Fruit fly (Drosophila melanogaster): Measurements from ENCODE around the gene Mis12.

The Mis12 gene

dm6 chr3L:6931850-6932249 is 37.0 kb downstream of the Mis12 start, which contains the start of gene CG45413:
Gene CG45413 (minus strand): TSS chr3L:6931950.
- TF ChIP-seq CG8478 (optimal IDR thresholded peaks at IDR 0.05) (no peak), usp (GFP tag; optimal IDR thresholded peaks at IDR 0.05) (no peak), pan (optimal IDR thresholded peaks at IDR 0.05) (no peak), psq (optimal IDR thresholded peaks at IDR 0.05) (no peak), EcR (GFP tag; optimal IDR thresholded peaks at IDR 0.05) (no peak), Dll (optimal IDR thresholded peaks at IDR 0.05) (no peak)

dm6 chr3L:6925843-6926242 is 43.0 kb downstream of the Mis12 start:
- TF ChIP-seq psq (optimal IDR thresholded peaks at IDR 0.05) (no peak), EcR (GFP tag; optimal IDR thresholded peaks at IDR 0.05) (no peak), usp (GFP tag; optimal IDR thresholded peaks at IDR 0.05) (no peak), Dll (optimal IDR thresholded peaks at IDR 0.05) (no peak), CG8478 (optimal IDR thresholded peaks at IDR 0.05) (no peak), pan (optimal IDR thresholded peaks at IDR 0.05) (no peak)

dm6 chr3L:6919213-6919612 is 49.6 kb downstream of the Mis12 start:
- TF ChIP-seq usp (GFP tag; optimal IDR thresholded peaks at IDR 0.05) (no peak), psq (optimal IDR thresholded peaks at IDR 0.05) (no peak), Dll (optimal IDR thresholded peaks at IDR 0.05) (no peak), pan (optimal IDR thresholded peaks at IDR 0.05) (no peak), EcR (GFP tag; optimal IDR thresholded peaks at IDR 0.05) (no peak)
